Fruit fly (Drosophila melanogaster) whole organism, wandering third instar larva: Measurements from ENCODE around the gene TM9SF4.

Source experiments
- CG9705 ChIP-seq: fragments of 200-800 bp; sonication (Bioruptor generic); optimal IDR thresholded peaks from 2 replicates; lab custom pipeline; 2018; ENCODE audit warnings: missing biosample characterization, mild to moderate bottlenecking, missing genetic modification characterization
- Hr83 ChIP-seq: fragments of 200-300 bp; sonication (Bioruptor generic); optimal IDR thresholded peaks from 2 replicates; lab custom pipeline; 2016; ENCODE audit warnings: missing biosample characterization, mild to moderate bottlenecking, missing genetic modification characterization, moderate library complexity; ENCODE audit not compliant: poor library complexity, severe bottlenecking
- Sp1 ChIP-seq: fragments of 200-800 bp; sonication (Bioruptor generic); optimal IDR thresholded peaks from 3 replicates; lab custom pipeline; 2019; ENCODE audit warnings: missing biosample characterization, mild to moderate bottlenecking, missing genetic modification characterization, moderate library complexity
- br ChIP-seq: fragments of 200-800 bp; sonication (Bioruptor generic); optimal IDR thresholded peaks from 2 replicates; lab custom pipeline; 2016; ENCODE audit warnings: missing biosample characterization, missing genetic modification characterization
- pan ChIP-seq: fragments of >200 bp; optimal IDR thresholded peaks from 2 replicates; lab custom pipeline; 2017
- psq ChIP-seq: fragments of 200-800 bp; sonication (Bioruptor generic); optimal IDR thresholded peaks from 3 replicates; lab custom pipeline; 2017; ENCODE audit warnings: missing biosample characterization, mild to moderate bottlenecking, missing genetic modification characterization, moderate library complexity

- TF ChIP-seq Sp1 (GFP tag; lab: Kevin White, UChicago): no peak
- TF ChIP-seq Hr83 (GFP tag; lab: Kevin White, UChicago): no peak
- no peak for TF ChIP-seq br
- TF ChIP-seq pan: no peak
- TF ChIP-seq CG9705 (GFP tag; lab: Kevin White, UChicago): no peak
- no peak for TF ChIP-seq psq (GFP tag; lab: Kevin White, UChicago)
These were observed 58.4 kb downstream of the TM9SF4 start for dm6 chr2L:13805170-13805569.
